Fruit fly (Drosophila melanogaster): ENCODE results near the gene M1BP.
A peak's percentile ranks its signal among the peaks of the same experiment; 100 is the strongest.

Gene M1BP

DNA sequence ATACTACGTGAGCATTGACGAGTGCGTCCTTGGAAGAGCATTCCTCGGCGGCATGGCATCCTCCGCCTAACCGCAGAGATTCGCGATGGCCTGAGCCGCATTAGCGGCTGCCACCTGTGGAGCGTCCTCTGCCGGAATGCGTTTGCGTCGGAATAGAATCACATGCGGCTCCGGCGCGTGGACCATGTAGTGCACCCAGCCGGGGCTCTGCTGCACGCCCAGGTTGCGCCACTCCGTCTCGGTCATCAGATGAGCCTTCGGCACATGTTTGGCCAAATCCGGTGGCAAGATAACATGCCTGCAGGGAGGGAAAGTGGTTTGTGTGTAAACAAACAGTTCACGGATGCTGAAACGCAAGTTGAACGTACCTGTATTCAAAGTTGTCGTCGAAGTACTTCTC, 16.1 kb downstream of the M1BP start:
- no peak for TF ChIP-seq jim (GFP tag; optimal IDR thresholded peaks at IDR 0.05)

DNA sequence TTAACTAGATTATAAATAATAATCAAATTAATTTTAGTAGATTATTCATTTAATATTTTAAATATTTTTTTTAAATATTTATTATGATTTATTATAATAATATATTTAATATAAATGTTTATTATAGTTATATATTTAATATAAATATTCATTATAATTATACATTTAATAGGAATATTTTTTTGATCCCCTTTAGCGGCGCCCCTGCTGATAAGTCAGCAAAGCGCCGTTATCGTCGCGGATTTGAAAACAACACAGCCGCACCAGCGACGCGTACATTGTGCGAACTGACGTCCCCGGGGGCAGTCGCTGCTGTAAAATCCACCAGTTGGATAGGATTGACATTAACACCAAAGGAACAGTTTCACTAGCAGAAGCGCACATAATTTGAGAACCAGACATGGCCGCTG, 18.8 kb downstream of the M1BP start, which contains the start of gene CG8112:
TSS of gene CG8112 (plus strand) at position 212 of the 410 bp plus-strand sequence.
- TF ChIP-seq HLH106 (tag; optimal IDR thresholded peaks at IDR 0.05) (peak; percentile 39), dmrt93B (GFP tag; optimal IDR thresholded peaks at IDR 0.05) (peak; percentile 19), sv (GFP tag; optimal IDR thresholded peaks at IDR 0.05) (no peak), Rel (GFP tag; optimal IDR thresholded peaks at IDR 0.05) (no peak), Rel (tag; optimal IDR thresholded peaks at IDR 0.05) (peak; percentile 9), psq (GFP tag; optimal IDR thresholded peaks at IDR 0.05) (peak; percentile 49), jim (GFP tag; optimal IDR thresholded peaks at IDR 0.05) (no peak), Dif (GFP tag; optimal IDR thresholded peaks at IDR 0.05; ENCODE audit: partially characterized antibody) (peak; percentile 5), Abd-B (GFP tag; optimal IDR thresholded peaks at IDR 0.05) (no peak), sage (GFP tag; optimal IDR thresholded peaks at IDR 0.05) (peak; percentile 21), Sp1 (GFP tag; optimal IDR thresholded peaks at IDR 0.05) (peak; percentile 52), fru (GFP tag; optimal IDR thresholded peaks at IDR 0.05) (peak; percentile 9), rgr (GFP tag; optimal IDR thresholded peaks at IDR 0.05) (peak; percentile 33), foxo (GFP tag; optimal IDR thresholded peaks at IDR 0.05) (peak in 1 of 2 experiments; percentile 42)

DNA sequence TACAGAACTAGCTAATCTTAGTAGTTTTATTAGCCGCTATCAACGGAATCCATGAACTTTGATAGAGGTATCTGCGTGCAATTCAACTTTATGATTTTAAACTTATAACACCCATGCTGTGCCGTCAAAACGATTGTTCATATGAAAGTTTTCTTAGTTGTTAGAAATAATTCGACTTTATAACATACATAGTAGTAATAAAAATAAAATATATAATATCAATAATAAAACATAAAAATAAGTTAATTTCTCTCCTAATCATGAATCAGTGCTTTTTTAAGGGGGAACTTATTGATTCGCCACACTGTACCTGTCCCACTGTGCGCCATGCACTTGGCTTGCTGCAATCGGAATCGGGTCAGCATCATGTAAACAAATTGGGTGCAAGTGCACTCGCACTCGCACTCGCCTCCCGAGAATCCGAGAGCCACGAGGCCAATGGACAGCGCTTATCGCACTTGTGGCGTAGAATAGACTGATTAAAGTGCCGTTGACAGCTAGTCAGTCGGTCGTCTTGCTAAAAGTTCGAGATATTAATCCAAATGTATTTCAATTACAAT, 19.5 kb downstream of the M1BP start:
- TF ChIP-seq psq (GFP tag; optimal IDR thresholded peaks at IDR 0.05) (no peak), Hr83 (GFP tag; optimal IDR thresholded peaks at IDR 0.05; ENCODE audit: poor library complexity, severe bottlenecking) (peak; percentile 4), OdsH (GFP tag; optimal IDR thresholded peaks at IDR 0.05) (no peak), Dif (GFP tag; optimal IDR thresholded peaks at IDR 0.05; ENCODE audit: partially characterized antibody) (peak; percentile 11)

DNA sequence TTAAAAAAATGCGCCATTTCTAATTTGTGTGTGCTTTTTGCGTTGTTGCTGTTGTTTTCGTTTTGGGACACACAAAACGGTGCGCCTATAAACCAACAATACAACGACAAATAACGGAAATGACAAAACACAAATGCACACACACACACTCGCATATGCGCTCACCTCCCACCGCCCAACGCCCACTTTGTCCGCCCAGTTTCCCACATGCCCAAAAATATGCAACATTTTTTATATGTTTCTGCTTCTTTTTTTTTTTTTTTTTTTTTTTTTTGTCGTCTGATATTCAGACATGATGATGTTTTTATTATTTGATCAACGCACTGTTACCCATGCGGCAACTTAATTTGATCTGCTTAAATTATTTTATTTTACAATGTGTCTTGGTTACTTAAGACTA, 24.3 kb downstream of the M1BP start:
- TF ChIP-seq CrebA (GFP tag; optimal IDR thresholded peaks at IDR 0.05; ENCODE audit: borderline replicate concordance) = no peak
- TF ChIP-seq HLH106 (tag; optimal IDR thresholded peaks at IDR 0.05) = no peak

DNA sequence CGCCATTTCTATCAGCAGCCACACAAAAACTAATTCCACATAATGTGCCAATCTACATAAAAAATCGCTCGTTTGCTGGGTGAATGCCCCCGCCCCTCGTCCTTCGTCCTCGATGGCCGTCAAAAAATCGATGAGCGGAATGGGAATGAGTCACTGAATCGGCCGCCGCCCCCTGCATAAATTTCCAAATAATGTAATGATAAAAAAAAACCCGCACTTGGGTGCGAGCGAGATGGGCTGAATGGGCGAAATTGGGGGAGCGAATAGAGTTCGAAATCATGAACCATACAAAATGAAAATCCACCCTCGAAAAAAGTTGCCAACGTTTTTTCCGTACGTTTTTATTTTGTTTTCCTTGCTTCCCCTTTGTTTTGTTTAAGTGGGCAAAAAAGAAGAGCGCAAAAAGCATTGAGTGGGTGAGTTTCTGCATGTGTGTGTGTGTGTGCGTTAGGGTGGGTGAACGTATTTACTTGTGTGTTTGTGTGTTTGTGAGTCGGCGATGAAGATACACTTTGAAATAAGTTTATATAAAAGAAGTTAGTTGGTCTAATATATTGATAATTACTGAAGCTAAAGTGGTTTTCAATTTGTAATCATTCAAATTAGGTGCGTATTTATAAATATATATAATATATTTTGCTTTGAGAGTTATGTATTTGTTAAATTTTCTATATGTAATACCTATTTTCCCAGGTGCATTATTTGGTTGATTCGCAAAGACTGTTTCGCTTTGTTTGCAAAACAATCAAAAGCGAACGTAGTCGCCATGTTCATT, 26.0 kb downstream of the M1BP start:
- peak; percentile 68 for TF ChIP-seq Dfd (GFP tag; optimal IDR thresholded peaks at IDR 0.05)
- peak; percentile 59 for TF ChIP-seq Sp1 (GFP tag; optimal IDR thresholded peaks at IDR 0.05)
- TF ChIP-seq brk (GFP tag; optimal IDR thresholded peaks at IDR 0.05) = no peak

DNA sequence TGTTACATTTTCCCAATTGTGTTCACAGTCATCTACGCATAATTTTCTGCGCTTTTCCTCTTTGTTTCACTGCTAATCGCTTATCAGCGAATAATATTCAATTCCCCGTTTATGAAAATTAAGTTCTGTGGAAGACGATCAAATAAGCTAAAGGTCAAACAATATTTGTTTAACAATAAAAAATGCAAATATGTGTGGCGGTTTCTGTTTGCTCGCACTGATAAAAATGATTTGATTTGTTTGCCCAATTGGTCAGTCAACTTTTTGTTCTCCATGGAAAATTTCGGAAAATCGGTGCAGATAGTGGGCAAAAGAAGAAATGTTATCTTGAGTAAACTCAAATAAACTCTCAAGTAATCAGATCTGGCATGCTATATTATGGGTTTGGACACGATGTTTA, 26.8 kb downstream of the M1BP start:
- TF ChIP-seq sv (GFP tag; optimal IDR thresholded peaks at IDR 0.05) (no peak), Abd-B (GFP tag; optimal IDR thresholded peaks at IDR 0.05) (no peak), lola (GFP tag; optimal IDR thresholded peaks at IDR 0.05) (no peak), usp (GFP tag; optimal IDR thresholded peaks at IDR 0.05) (no peak), Hnf4 (GFP tag; optimal IDR thresholded peaks at IDR 0.05) (no peak), Rel (GFP tag; optimal IDR thresholded peaks at IDR 0.05) (no peak), Rel (tag; optimal IDR thresholded peaks at IDR 0.05) (no peak), HLH106 (tag; optimal IDR thresholded peaks at IDR 0.05) (no peak), jim (GFP tag; optimal IDR thresholded peaks at IDR 0.05) (no peak), Hr78 (GFP tag; optimal IDR thresholded peaks at IDR 0.05) (no peak), rgr (GFP tag; optimal IDR thresholded peaks at IDR 0.05) (no peak), br (GFP tag; optimal IDR thresholded peaks at IDR 0.05) (no peak)

DNA sequence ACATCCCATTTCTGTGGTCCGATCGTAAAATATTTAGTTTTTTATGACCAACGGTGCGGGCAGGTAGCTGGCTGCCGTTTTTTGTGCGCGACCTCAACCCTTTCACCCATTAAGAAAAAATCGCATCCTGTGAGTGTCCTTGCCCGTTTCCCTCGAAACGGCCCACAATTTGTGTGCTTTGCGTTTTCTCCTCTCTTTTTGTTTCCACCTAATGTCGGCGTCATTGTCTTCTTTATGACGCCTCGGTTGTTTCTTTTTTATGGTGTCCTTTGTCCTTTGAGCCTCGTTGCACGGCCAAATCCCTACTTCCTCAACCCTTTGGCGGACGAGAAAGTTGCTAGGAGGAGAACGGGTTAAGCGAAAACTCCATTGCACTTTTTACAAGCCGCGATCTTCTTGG, 30.3 kb downstream of the M1BP start:
- no peak for TF ChIP-seq ey (GFP tag; optimal IDR thresholded peaks at IDR 0.05)
- TF ChIP-seq foxo (GFP tag; optimal IDR thresholded peaks at IDR 0.05) = no peak
- no peak for TF ChIP-seq fru (GFP tag; optimal IDR thresholded peaks at IDR 0.05)
- TF ChIP-seq sage (GFP tag; optimal IDR thresholded peaks at IDR 0.05) = no peak
- TF ChIP-seq Dif (GFP tag; optimal IDR thresholded peaks at IDR 0.05; ENCODE audit: partially characterized antibody) = no peak
- no peak for TF ChIP-seq jim (GFP tag; optimal IDR thresholded peaks at IDR 0.05)
- no peak for TF ChIP-seq Hr78 (GFP tag; optimal IDR thresholded peaks at IDR 0.05)
- no peak for TF ChIP-seq sv (GFP tag; optimal IDR thresholded peaks at IDR 0.05)
- TF ChIP-seq CrebA (GFP tag; optimal IDR thresholded peaks at IDR 0.05; ENCODE audit: borderline replicate concordance) = no peak
- TF ChIP-seq dmrt93B (GFP tag; optimal IDR thresholded peaks at IDR 0.05) = no peak
- no peak for TF ChIP-seq usp (GFP tag; optimal IDR thresholded peaks at IDR 0.05)
- TF ChIP-seq CG32264 (GFP tag; optimal IDR thresholded peaks at IDR 0.05) = no peak
- TF ChIP-seq dsf (GFP tag; optimal IDR thresholded peaks at IDR 0.05; ENCODE audit: borderline replicate concordance) = no peak
- TF ChIP-seq lola (GFP tag; optimal IDR thresholded peaks at IDR 0.05) = no peak
- no peak for TF ChIP-seq Rel (GFP tag; optimal IDR thresholded peaks at IDR 0.05)
- no peak for TF ChIP-seq Rel (tag; optimal IDR thresholded peaks at IDR 0.05)
